Fruit fly (Drosophila melanogaster) whole organism: ENCODE data around the gene mtgo.

Source experiments
- CG8478 ChIP-seq: fragments of >200 bp; optimal IDR thresholded peaks from 2 replicates; lab custom pipeline; 2018; ENCODE audit warnings: inconsistent platforms
- Dll ChIP-seq: fragments of >200 bp; optimal IDR thresholded peaks from 2 replicates; lab custom pipeline; 2017
- pan ChIP-seq: fragments of >200 bp; optimal IDR thresholded peaks from 2 replicates; lab custom pipeline; 2017
- psq ChIP-seq: fragments of >200 bp; optimal IDR thresholded peaks from 2 replicates; lab custom pipeline; 2017

DNA sequence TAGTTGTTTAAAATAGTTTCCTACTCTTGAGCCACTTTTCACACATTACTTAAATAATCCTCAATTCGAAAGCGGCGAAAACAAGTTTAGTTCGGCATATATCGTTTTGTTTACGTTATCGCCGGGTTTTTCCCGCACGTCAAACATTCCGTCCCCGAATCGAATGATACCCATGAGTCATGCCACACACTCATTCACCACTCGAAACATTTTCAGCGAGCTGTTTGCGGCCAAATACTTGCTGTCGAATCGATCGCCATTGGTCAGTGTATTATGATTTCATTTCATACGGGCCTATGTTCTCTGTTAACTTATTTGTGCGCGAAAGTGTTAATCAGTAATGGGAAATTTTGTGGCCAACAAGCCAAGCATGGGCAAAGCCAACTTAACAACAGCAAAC lies 16.3 kb upstream of the mtgo start:
- no peak for TF ChIP-seq Dll (lab: Kevin White, UChicago)
- TF ChIP-seq psq (lab: Kevin White, UChicago) = no peak
- TF ChIP-seq pan = no peak
- TF ChIP-seq CG8478 (lab: Kevin White, UChicago) = no peak
